Fruit fly (Drosophila melanogaster): ENCODE measurements around the gene AstA.
A peak's percentile ranks its signal among the peaks of the same experiment; 100 is the strongest.

Gene AstA

dm6 chr3R:24766684-24767083 is 1.8 kb upstream of the AstA start:
- TF ChIP-seq CG32121 (GFP tag; IDR thresholded peaks at IDR 0.05) (0 out of 2 replicates have a peak, but pooled peaks have one; percentile 15), CG4496 (GFP tag; IDR thresholded peaks at IDR 0.05) (0 out of 3 replicates have a peak, but pooled peaks have one; percentile 38), gl (tag; optimal IDR thresholded peaks at IDR 0.05) (no peak), Ets98B (GFP tag; IDR thresholded peaks at IDR 0.05) (peak; percentile 20; the same call in 1 of the 2 replicates), CG14655 (GFP tag; optimal IDR thresholded peaks at IDR 0.05) (no peak), CG13204 (GFP tag; optimal IDR thresholded peaks at IDR 0.05) (no peak), fd96Ca (GFP tag; IDR thresholded peaks at IDR 0.05) (peak; percentile 11; the same call in 1 of the 3 replicates)

dm6 chr3R:24753561-24754027 is 11.3 kb downstream of the AstA start, which contains the start of gene asp:
asp (plus strand) TSS chr3R:24753849.
- TF ChIP-seq Snoo (tag; optimal IDR thresholded peaks at IDR 0.05) (no peak), EcR (GFP tag; optimal IDR thresholded peaks at IDR 0.05) (no peak), CG12605 (GFP tag; IDR thresholded peaks at IDR 0.05) (no peak), CG34367 (tag; optimal IDR thresholded peaks at IDR 0.05) (no peak), gl (tag; optimal IDR thresholded peaks at IDR 0.05) (no peak), Pif1B (GFP tag; optimal IDR thresholded peaks at IDR 0.05) (no peak), CG15710 (tag; optimal IDR thresholded peaks at IDR 0.05) (no peak), rn (GFP tag; IDR thresholded peaks at IDR 0.05) (no peak), CG9948 (tag; optimal IDR thresholded peaks at IDR 0.05) (no peak), Pif1A (GFP tag; optimal IDR thresholded peaks at IDR 0.05) (no peak), CG10348 (GFP tag; IDR thresholded peaks at IDR 0.05) (no peak), CG4496 (GFP tag; IDR thresholded peaks at IDR 0.05) (no peak), Ets98B (GFP tag; IDR thresholded peaks at IDR 0.05) (no peak)

dm6 chr3R:24749055-24749992 is 15.5 kb downstream of the AstA start, which contains the start of gene tld:
tld (plus strand) TSS chr3R:24749731.
- TF ChIP-seq CG32121 (GFP tag; IDR thresholded peaks at IDR 0.05) (no peak), Snoo (tag; optimal IDR thresholded peaks at IDR 0.05) (no peak), Pif1B (GFP tag; optimal IDR thresholded peaks at IDR 0.05) (no peak), CG9948 (tag; optimal IDR thresholded peaks at IDR 0.05) (no peak), CG8301 (tag; optimal IDR thresholded peaks at IDR 0.05) (no peak), fd96Ca (GFP tag; IDR thresholded peaks at IDR 0.05) (no peak), CG12605 (GFP tag; IDR thresholded peaks at IDR 0.05) (no peak), D1 (tag; optimal IDR thresholded peaks at IDR 0.05) (no peak), CG15710 (tag; optimal IDR thresholded peaks at IDR 0.05) (no peak), CG10348 (GFP tag; IDR thresholded peaks at IDR 0.05) (no peak), CG17806 (tag; optimal IDR thresholded peaks at IDR 0.05) (no peak), rn (GFP tag; IDR thresholded peaks at IDR 0.05) (no peak), gl (tag; optimal IDR thresholded peaks at IDR 0.05) (no peak), Pif1A (GFP tag; optimal IDR thresholded peaks at IDR 0.05) (no peak)

DNA sequence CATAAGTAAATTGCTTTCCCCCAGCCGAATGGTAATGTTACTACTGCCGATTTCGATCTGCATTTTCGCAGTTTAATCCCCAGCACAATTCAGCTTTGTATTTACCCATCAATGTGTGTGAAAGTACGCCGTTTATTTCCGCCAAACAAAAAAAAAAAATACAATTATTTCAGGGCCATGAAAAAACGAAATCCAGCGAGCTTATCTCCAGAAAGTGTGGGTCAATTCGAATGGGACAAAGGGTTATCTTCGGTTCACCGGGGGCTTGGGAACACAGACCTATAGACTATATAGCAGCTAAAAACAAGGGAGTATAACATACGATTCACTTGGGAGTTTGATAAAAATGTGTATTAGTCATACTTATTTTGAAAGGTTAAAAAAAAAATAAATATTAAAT is 37.8 kb downstream of the AstA start:
- no peak for TF ChIP-seq Pif1B (GFP tag; optimal IDR thresholded peaks at IDR 0.05)
- TF ChIP-seq CG12605 (GFP tag; IDR thresholded peaks at IDR 0.05) = no peak
- TF ChIP-seq CG4496 (GFP tag; IDR thresholded peaks at IDR 0.05) = no peak
- no peak for TF ChIP-seq CG13204 (GFP tag; optimal IDR thresholded peaks at IDR 0.05)
- no peak for TF ChIP-seq CG10348 (GFP tag; IDR thresholded peaks at IDR 0.05)
- TF ChIP-seq D1 (tag; optimal IDR thresholded peaks at IDR 0.05) = no peak
- no peak for TF ChIP-seq rn (GFP tag; IDR thresholded peaks at IDR 0.05)
- no peak for TF ChIP-seq Snoo (tag; optimal IDR thresholded peaks at IDR 0.05)
- no peak for TF ChIP-seq EcR (GFP tag; optimal IDR thresholded peaks at IDR 0.05)
- no peak for TF ChIP-seq CG8159 (tag; optimal IDR thresholded peaks at IDR 0.05)
- TF ChIP-seq CG34367 (tag; optimal IDR thresholded peaks at IDR 0.05) = no peak
- no peak for TF ChIP-seq Ets98B (GFP tag; IDR thresholded peaks at IDR 0.05)
- no peak for TF ChIP-seq CG14655 (GFP tag; optimal IDR thresholded peaks at IDR 0.05)
- no peak for TF ChIP-seq Pif1A (GFP tag; optimal IDR thresholded peaks at IDR 0.05)
- no peak for TF ChIP-seq CG9948 (tag; optimal IDR thresholded peaks at IDR 0.05)
- TF ChIP-seq CG17806 (tag; optimal IDR thresholded peaks at IDR 0.05) = no peak
- no peak for TF ChIP-seq CG8301 (tag; optimal IDR thresholded peaks at IDR 0.05)

dm6 chr3R:24726347-24726891 is 38.5 kb downstream of the AstA start:
- TF ChIP-seq Snoo (tag; optimal IDR thresholded peaks at IDR 0.05) (no peak), CG12605 (GFP tag; IDR thresholded peaks at IDR 0.05) (no peak), CG10348 (GFP tag; IDR thresholded peaks at IDR 0.05) (no peak), CG8301 (tag; optimal IDR thresholded peaks at IDR 0.05) (no peak)
